Worm (Caenorhabditis elegans): ENCODE data around the gene srh-17.

Gene srh-17

DNA sequence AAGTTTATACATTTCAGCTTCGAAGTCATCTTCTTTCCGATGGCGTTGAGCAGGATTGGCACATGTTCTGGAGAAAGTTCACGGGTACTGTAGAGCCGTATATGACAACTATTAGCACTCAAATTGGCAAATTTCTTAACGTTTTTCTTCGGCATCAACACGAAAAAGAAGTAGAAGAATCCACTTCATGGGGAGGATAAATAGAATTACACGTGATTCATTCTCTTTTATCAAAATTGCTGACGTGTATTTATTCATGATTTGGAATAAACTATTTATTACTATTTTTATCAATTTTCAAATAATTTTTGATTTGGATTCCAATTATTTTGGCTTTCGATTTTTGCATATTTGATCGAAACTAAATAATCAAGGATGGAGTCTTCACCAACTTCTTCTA lies 4.6 kb downstream of the srh-17 start, which contains the start of gene C47E8.1:
Gene C47E8.1 (plus strand): TSS at position 301 of the 400 bp plus-strand sequence.
- TF ChIP-seq fos-1 (tag; optimal IDR thresholded peaks at IDR 0.05) (no peak), pqm-1 (tag; optimal IDR thresholded peaks at IDR 0.05) (no peak), R02D3.7 (tag; optimal IDR thresholded peaks at IDR 0.05) (no peak), egl-27 (tag; optimal IDR thresholded peaks at IDR 0.05) (no peak), unc-62 (GFP tag; optimal IDR thresholded peaks at IDR 0.05) (no peak), nhr-12 (tag; optimal IDR thresholded peaks at IDR 0.05) (no peak), ztf-4 (tag; optimal IDR thresholded peaks at IDR 0.05) (no peak), nhr-25 (tag; optimal IDR thresholded peaks at IDR 0.05) (no peak), pha-4 (tag; optimal IDR thresholded peaks at IDR 0.05) (no peak), ceh-9 (tag; optimal IDR thresholded peaks at IDR 0.05) (no peak)

DNA sequence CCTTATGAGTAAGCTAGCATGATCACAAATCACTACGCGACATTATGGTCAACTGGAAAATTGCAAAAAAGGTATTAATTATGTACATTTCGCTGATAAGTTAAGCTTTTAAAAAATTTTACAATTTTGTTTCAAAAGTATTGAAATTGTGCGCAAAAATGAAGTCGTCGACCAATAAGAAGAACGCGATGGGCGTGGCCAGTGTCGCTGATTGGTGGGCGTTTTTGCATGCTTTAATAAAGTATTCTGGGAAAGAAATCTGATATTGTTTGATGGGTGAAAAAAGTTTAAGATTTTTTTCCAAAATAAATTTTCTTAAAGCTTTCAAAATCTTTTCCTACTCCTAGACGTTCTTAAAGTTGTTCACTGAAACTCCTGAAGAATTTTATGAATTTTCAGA lies 17.2 kb downstream of the srh-17 start:
- TF ChIP-seq nfya-1 (tag; optimal IDR thresholded peaks at IDR 0.05; ENCODE audit: insufficient read depth) (peak; percentile 80), ztf-11 (tag; optimal IDR thresholded peaks at IDR 0.05) (no peak), nhr-12 (tag; optimal IDR thresholded peaks at IDR 0.05) (no peak)

- TF ChIP-seq pqm-1 (tag; optimal IDR thresholded peaks at IDR 0.05) (no peak), nhr-28 (tag; optimal IDR thresholded peaks at IDR 0.05) (no peak)
Observed at ce11 chrV:14680014-14680413, 18.9 kb downstream of the srh-17 start, which contains the start of gene C47E8.3. Gene C47E8.3 (plus strand): TSS chrV:14680314.

- TF ChIP-seq sea-2 (GFP tag; optimal IDR thresholded peaks at IDR 0.05), result no peak
- TF ChIP-seq ZK546.5 (tag; optimal IDR thresholded peaks at IDR 0.05), result no peak
- no peak for TF ChIP-seq nhr-23 (tag; optimal IDR thresholded peaks at IDR 0.05)
- TF ChIP-seq ceh-16 (tag; optimal IDR thresholded peaks at IDR 0.05), result no peak
- no peak for TF ChIP-seq fos-1 (tag; optimal IDR thresholded peaks at IDR 0.05)
- TF ChIP-seq lsy-12 (tag; optimal IDR thresholded peaks at IDR 0.05), result no peak
- TF ChIP-seq nhr-237 (tag; optimal IDR thresholded peaks at IDR 0.05), result no peak
- no peak for TF ChIP-seq unc-39 (tag; optimal IDR thresholded peaks at IDR 0.05)
- TF ChIP-seq ztf-11 (tag; optimal IDR thresholded peaks at IDR 0.05), result no peak
- TF ChIP-seq zag-1 (tag; optimal IDR thresholded peaks at IDR 0.05), result no peak
- TF ChIP-seq lin-39 (tag; optimal IDR thresholded peaks at IDR 0.05), result no peak
- TF ChIP-seq elt-1 (tag; optimal IDR thresholded peaks at IDR 0.05), result no peak
- TF ChIP-seq nhr-25 (tag; optimal IDR thresholded peaks at IDR 0.05), result no peak
- no peak for TF ChIP-seq ceh-28 (tag; optimal IDR thresholded peaks at IDR 0.05)
- TF ChIP-seq nfya-1 (tag; optimal IDR thresholded peaks at IDR 0.05; ENCODE audit: insufficient read depth), result no peak
Observed at ce11 chrV:14682870-14683269, 21.8 kb downstream of the srh-17 start.

- no peak for TF ChIP-seq sea-2 (GFP tag; optimal IDR thresholded peaks at IDR 0.05)
- no peak for TF ChIP-seq ceh-16 (tag; optimal IDR thresholded peaks at IDR 0.05)
- no peak for TF ChIP-seq fkh-10 (GFP tag; optimal IDR thresholded peaks at IDR 0.05)
- no peak for TF ChIP-seq R02D3.7 (tag; optimal IDR thresholded peaks at IDR 0.05)
- no peak for TF ChIP-seq unc-62 (GFP tag; optimal IDR thresholded peaks at IDR 0.05)
- no peak for TF ChIP-seq nhr-23 (tag; optimal IDR thresholded peaks at IDR 0.05)
- TF ChIP-seq elt-3 (tag; optimal IDR thresholded peaks at IDR 0.05), result no peak
- peak; percentile 83 for TF ChIP-seq ama-1 (optimal IDR thresholded peaks at IDR 0.05)
Observed at ce11 chrV:14683291-14683690, 22.2 kb downstream of the srh-17 start.

DNA sequence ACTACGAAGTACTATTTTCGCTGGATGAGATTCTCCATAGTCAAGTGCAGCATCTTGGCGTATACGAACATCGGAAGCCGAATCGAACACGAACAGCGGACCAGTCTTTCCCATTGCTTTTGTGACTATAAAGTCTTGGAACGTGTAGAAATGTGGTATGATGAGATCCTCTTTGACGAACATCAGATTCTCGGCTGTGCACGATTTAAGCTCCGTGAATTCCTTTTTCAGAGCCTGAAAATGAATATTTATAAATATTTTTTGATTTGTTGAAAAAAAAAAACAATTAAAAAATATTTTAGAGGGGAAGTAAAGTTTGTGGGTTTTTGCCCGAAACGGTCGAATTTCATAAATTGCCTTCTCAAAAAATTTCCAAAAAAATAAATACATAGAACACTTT lies 22.8 kb downstream of the srh-17 start:
- TF ChIP-seq unc-39 (tag; optimal IDR thresholded peaks at IDR 0.05) (no peak), egl-5 (tag; optimal IDR thresholded peaks at IDR 0.05) (no peak), nhr-67 (tag; optimal IDR thresholded peaks at IDR 0.05) (no peak), ztf-11 (tag; optimal IDR thresholded peaks at IDR 0.05) (no peak), ceh-82 (tag; optimal IDR thresholded peaks at IDR 0.05) (no peak), nfya-1 (tag; optimal IDR thresholded peaks at IDR 0.05; ENCODE audit: insufficient read depth) (no peak), lsy-12 (tag; optimal IDR thresholded peaks at IDR 0.05) (no peak), ceh-9 (tag; optimal IDR thresholded peaks at IDR 0.05) (no peak), nhr-77 (tag; optimal IDR thresholded peaks at IDR 0.05) (no peak), mdl-1 (tag; optimal IDR thresholded peaks at IDR 0.05) (no peak), nhr-28 (tag; optimal IDR thresholded peaks at IDR 0.05) (no peak), nhr-23 (tag; optimal IDR thresholded peaks at IDR 0.05) (no peak), sea-2 (GFP tag; optimal IDR thresholded peaks at IDR 0.05) (no peak), elt-3 (tag; optimal IDR thresholded peaks at IDR 0.05) (no peak)
